Worm (Caenorhabditis elegans): ENCODE data around the gene nrx-1.

The nrx-1 gene

DNA sequence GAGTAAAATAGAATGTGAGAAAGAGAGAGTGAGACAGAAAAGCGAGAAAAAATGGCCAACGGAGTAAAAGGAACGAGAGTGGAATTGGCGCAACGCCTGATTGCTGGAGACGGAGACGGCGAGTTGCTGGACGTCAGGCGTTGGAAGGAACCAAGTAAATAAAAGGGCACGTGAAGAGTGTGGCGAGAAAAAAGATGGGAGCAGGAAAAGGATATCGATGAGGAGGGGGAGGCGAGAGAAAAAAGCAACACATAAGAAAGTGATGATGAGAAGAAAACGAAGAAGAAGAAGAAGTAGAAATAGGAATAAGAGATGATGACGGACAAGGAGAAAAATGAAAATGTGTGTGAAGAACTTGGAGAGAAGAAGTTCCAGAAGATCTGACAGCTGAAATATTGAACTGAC is 46.6 kb downstream of the nrx-1 start (continued):
- peak; percentile 52; the same call in 1 of the 2 replicates for TF ChIP-seq rcor-1 (GFP tag; IDR thresholded peaks at IDR 0.05)
- TF ChIP-seq madf-8 (GFP tag; conservative IDR thresholded peaks at IDR 0.05), result no peak
- no peak for TF ChIP-seq xnd-1 (tag; optimal IDR thresholded peaks at IDR 0.05)
- no peak for TF ChIP-seq Y67H2A.10 (GFP tag; conservative IDR thresholded peaks at IDR 0.05)
- TF ChIP-seq B0019.2 (GFP tag; conservative IDR thresholded peaks at IDR 0.05), result no peak
- no peak for TF ChIP-seq nfya-1 (tag; optimal IDR thresholded peaks at IDR 0.05; ENCODE audit: borderline replicate concordance, insufficient read depth)
- no peak for TF ChIP-seq ZK185.1 (tag; optimal IDR thresholded peaks at IDR 0.05; ENCODE audit: poor library complexity, severe bottlenecking)
- no peak for TF ChIP-seq Y53F4B.3 (GFP tag; IDR thresholded peaks at IDR 0.05)
- no peak for TF ChIP-seq hmg-20 (GFP tag; IDR thresholded peaks at IDR 0.05)
- TF ChIP-seq chd-7 (tag; optimal IDR thresholded peaks at IDR 0.05), result peak; percentile 77
- TF ChIP-seq hsf-1 (GFP tag; IDR thresholded peaks at IDR 0.05), result no peak
- TF ChIP-seq die-1 (tag; optimal IDR thresholded peaks at IDR 0.05), result peak; percentile 46
- no peak for TF ChIP-seq lin-54 (GFP tag; optimal IDR thresholded peaks at IDR 0.05)
- TF ChIP-seq snpc-3.4 (tag; optimal IDR thresholded peaks at IDR 0.05), result no peak
- no peak for TF ChIP-seq sptf-2 (GFP tag; optimal IDR thresholded peaks at IDR 0.05)
- TF ChIP-seq zim-3 (tag; optimal IDR thresholded peaks at IDR 0.05), result no peak
- TF ChIP-seq lsl-1 (GFP tag; optimal IDR thresholded peaks at IDR 0.05), result no peak
- no peak for TF ChIP-seq aptf-3 (GFP tag; IDR thresholded peaks at IDR 0.05)
- TF ChIP-seq sdz-38 (tag; optimal IDR thresholded peaks at IDR 0.05), result no peak
- TF ChIP-seq mcd-1 (GFP tag; IDR thresholded peaks at IDR 0.05), result 0 out of 2 replicates have a peak, but pooled peaks have one; percentile 17
- no peak for TF ChIP-seq snpc-1.3 (tag; optimal IDR thresholded peaks at IDR 0.05; ENCODE audit: insufficient read depth)
- no peak for TF ChIP-seq ama-1 (optimal IDR thresholded peaks at IDR 0.05)
- no peak for TF ChIP-seq ama-1 (GFP tag; optimal IDR thresholded peaks at IDR 0.05)
- no peak for TF ChIP-seq sea-2 (GFP tag; IDR thresholded peaks at IDR 0.05)
- TF ChIP-seq nfya-2 (GFP tag; IDR thresholded peaks at IDR 0.05), result no peak
- no peak for TF ChIP-seq attf-6 (GFP tag; IDR thresholded peaks at IDR 0.05)
- no peak for TF ChIP-seq pha-4 (tag; optimal IDR thresholded peaks at IDR 0.05)
- TF ChIP-seq F37B4.10 (GFP tag; IDR thresholded peaks at IDR 0.05), result no peak
- TF ChIP-seq ztf-6 (GFP tag; IDR thresholded peaks at IDR 0.05), result no peak
- TF ChIP-seq dpff-1 (tag; optimal IDR thresholded peaks at IDR 0.05), result no peak
- no peak for TF ChIP-seq F57C9.4 (tag; optimal IDR thresholded peaks at IDR 0.05)
- TF ChIP-seq ceh-27 (GFP tag; optimal IDR thresholded peaks at IDR 0.05), result peak; percentile 70
- TF ChIP-seq D2030.7 (GFP tag; IDR thresholded peaks at IDR 0.05), result no peak
- TF ChIP-seq madf-6 (GFP tag; IDR thresholded peaks at IDR 0.05), result no peak
- TF ChIP-seq ceh-58 (GFP tag; IDR thresholded peaks at IDR 0.05), result no peak
- TF ChIP-seq egl-18 (GFP tag; IDR thresholded peaks at IDR 0.05), result no peak
- peak; percentile 92 for TF ChIP-seq somi-1 (GFP tag; optimal IDR thresholded peaks at IDR 0.05)
- no peak for TF ChIP-seq B0035.1 (tag; optimal IDR thresholded peaks at IDR 0.05)
- no peak for TF ChIP-seq fkh-3 (tag; optimal IDR thresholded peaks at IDR 0.05)
- no peak for TF ChIP-seq hrde-1 (tag; optimal IDR thresholded peaks at IDR 0.05; ENCODE audit: borderline replicate concordance)
- no peak for TF ChIP-seq F57A8.1 (GFP tag; optimal IDR thresholded peaks at IDR 0.05)
- TF ChIP-seq ceh-100 (GFP tag; IDR thresholded peaks at IDR 0.05), result no peak
- TF ChIP-seq C06A6.2 (GFP tag; conservative IDR thresholded peaks at IDR 0.05), result no peak; the same call in 1 of the 2 replicates
- no peak for TF ChIP-seq attf-3 (GFP tag; conservative IDR thresholded peaks at IDR 0.05)
- TF ChIP-seq F33H1.4 (GFP tag; IDR thresholded peaks at IDR 0.05), result no peak
- no peak for TF ChIP-seq aptf-2 (GFP tag; conservative IDR thresholded peaks at IDR 0.05)
- peak; percentile 45 for TF ChIP-seq ztf-26 (tag; optimal IDR thresholded peaks at IDR 0.05)
- TF ChIP-seq hlh-12 (tag; optimal IDR thresholded peaks at IDR 0.05), result no peak
- peak; percentile 19 for TF ChIP-seq atf-7 (tag; optimal IDR thresholded peaks at IDR 0.05)
- no peak for TF ChIP-seq F23B12.7 (tag; optimal IDR thresholded peaks at IDR 0.05; ENCODE audit: insufficient read depth)
